Worm (Caenorhabditis elegans) whole organism, mixed stage, embryonic: ENCODE measurements around the gene F22E5.1.

Experiments
- cnd-1 ChIP-seq: fragments of 200-800 bp; sonication (Bioruptor generic); optimal IDR thresholded peaks from 2 replicates; lab custom pipeline; 2018; ENCODE audit warnings: mild to moderate bottlenecking, missing genetic modification characterization, missing compliant biosample characterization
- mab-5 ChIP-seq: fragments of 150-350 bp; optimal IDR thresholded peaks from 2 replicates; lab custom pipeline; 2014; ENCODE audit warnings: missing biosample characterization, missing genetic modification characterization
- mep-1 ChIP-seq: fragments of 150-350 bp; optimal IDR thresholded peaks from 2 replicates; lab custom pipeline; 2017; ENCODE audit warnings: missing biosample characterization, missing genetic modification reagents, missing genetic modification characterization, inconsistent platforms
- pha-4 ChIP-seq: fragments of 150-350 bp; optimal IDR thresholded peaks from 2 replicates; lab custom pipeline; 2018; ENCODE audit warnings: missing biosample characterization, missing genetic modification reagents, missing genetic modification characterization
- snpc-4 ChIP-seq: fragments of 150-350 bp; optimal IDR thresholded peaks from 2 replicates; lab custom pipeline; 2014; ENCODE audit warnings: missing biosample characterization, missing genetic modification characterization
- unc-62 ChIP-seq: fragments of 150-350 bp; optimal IDR thresholded peaks from 2 replicates; lab custom pipeline; 2014; ENCODE audit warnings: missing biosample characterization, missing genetic modification reagents, missing genetic modification characterization
- ztf-11 ChIP-seq: fragments of 150-350 bp; optimal IDR thresholded peaks from 2 replicates; lab custom pipeline; 2014; ENCODE audit warnings: missing biosample characterization, missing genetic modification characterization

ce11 chrII:2709942-2710341 lies 36.4 kb downstream of the F22E5.1 start, which contains the start of gene T05A8.1:
- TF ChIP-seq ztf-11 (no peak), pha-4 (tag; lab: Kevin White, UChicago) (no peak), snpc-4 (no peak), unc-62 (GFP tag; lab: Kevin White, UChicago) (no peak), cnd-1 (tag; lab: Kevin White, UChicago) (no peak), mab-5 (tag; lab: Kevin White, UChicago) (no peak), mep-1 (tag; lab: Kevin White, UChicago) (no peak)
